Worm (Caenorhabditis elegans) whole organism, early embryonic: ENCODE data around the gene glb-11.

ENCODE experiments used
- ama-1 ChIP-seq: fragments of 150-350 bp; optimal IDR thresholded peaks from 2 replicates; lab custom pipeline; 2014
- ceh-13 ChIP-seq: fragments of 200-800 bp; sonication (Bioruptor generic); optimal IDR thresholded peaks from 2 replicates; lab custom pipeline; 2018; ENCODE audit warnings: mild to moderate bottlenecking, missing genetic modification characterization, missing compliant biosample characterization
- ceh-36 ChIP-seq: sonication (generic microtip); optimal IDR thresholded peaks from 2 replicates; lab custom pipeline; 2016; ENCODE audit warnings: missing genetic modification characterization, inconsistent platforms, missing compliant biosample characterization
- ets-7 ChIP-seq: sonication (generic microtip); optimal IDR thresholded peaks from 2 replicates; lab custom pipeline; 2016; ENCODE audit warnings: missing genotype, missing genetic modification characterization, missing compliant biosample characterization
- flt-1 ChIP-seq: fragments of 200-800 bp; sonication (Bioruptor generic); IDR thresholded peaks from 2 replicates; pipeline ENCODE4 v1.3.6; 2022; ENCODE audit warnings: missing genetic modification characterization, missing compliant biosample characterization
- hmbx-1 ChIP-seq: sonication (generic microtip); optimal IDR thresholded peaks from 2 replicates; lab custom pipeline; 2016; ENCODE audit warnings: mild to moderate bottlenecking, missing genetic modification characterization, missing compliant biosample characterization
- hmg-4 ChIP-seq: fragments of 200-800 bp; sonication (Bioruptor generic); optimal IDR thresholded peaks from 2 replicates; lab custom pipeline; 2018; ENCODE audit warnings: mild to moderate bottlenecking, missing genetic modification characterization, missing compliant biosample characterization
- pes-1 ChIP-seq: fragments of 200-800 bp; sonication (Bioruptor generic); IDR thresholded peaks from 2 replicates; pipeline ENCODE4 v1.3.6; 2022; ENCODE audit warnings: missing genetic modification reagents, missing genetic modification characterization, missing compliant biosample characterization
- scrt-1 ChIP-seq: fragments of 200-800 bp; sonication (Bioruptor generic); IDR thresholded peaks from 2 replicates; pipeline ENCODE4 v1.3.6; 2022; ENCODE audit warnings: missing genetic modification characterization, missing compliant biosample characterization
- tbx-37 ChIP-seq: fragments of 200-800 bp; sonication (Bioruptor generic); conservative IDR thresholded peaks from 2 replicates; pipeline ENCODE4 v1.3.6; 2022; ENCODE audit warnings: missing genetic modification reagents, missing genetic modification characterization, missing compliant biosample characterization
- tra-4 ChIP-seq: sonication (generic microtip); optimal IDR thresholded peaks from 2 replicates; lab custom pipeline; 2017; ENCODE audit warnings: missing genetic modification characterization, missing compliant biosample characterization

- TF ChIP-seq ama-1 (lab: Kevin White, UChicago) (no peak), tra-4 (no peak), tbx-37 (GFP tag; lab: Robert Waterston, UW) (no peak), flt-1 (GFP tag; lab: Robert Waterston, UW) (no peak), ceh-36 (tag; lab: Kevin White, UChicago) (no peak), ceh-13 (GFP tag; lab: Kevin White, UChicago) (no peak), pes-1 (GFP tag; lab: Robert Waterston, UW) (no peak), hmbx-1 (tag; lab: Kevin White, UChicago) (no peak), hmg-4 (GFP tag; lab: Kevin White, UChicago) (no peak), ets-7 (tag; lab: Kevin White, UChicago) (no peak), scrt-1 (GFP tag; lab: Robert Waterston, UW) (no peak)
Observed at ce11 chrIII:3957850-3958249, 34.1 kb downstream of the glb-11 start.
